Worm (Caenorhabditis elegans) whole organism, dauer: ENCODE data around the gene ugt-59.

Experiments used
- unc-62 ChIP-seq: sonication (generic microtip); optimal IDR thresholded peaks from 2 replicates; lab custom pipeline; 2017; ENCODE audit warnings: missing biosample characterization, missing genetic modification reagents, missing genetic modification characterization

ugt-59 gene

ce11 chrIV:10349871-10350640, 10.4 kb upstream of the ugt-59 start, which contains the start of the genes unc-43 and Y43C5B.3:
Gene unc-43, minus strand, starts transcription at chrIV:10350217.
Gene Y43C5B.3, plus strand, starts transcription at chrIV:10350590.
- no peak for TF ChIP-seq unc-62 (GFP tag; lab: Kevin White, UChicago)

- no peak for TF ChIP-seq unc-62 (GFP tag; lab: Kevin White, UChicago)
Measured at ce11 chrIV:10352243-10352642, 8.2 kb upstream of the ugt-59 start, which contains the start of gene Y43C5B.2. Gene Y43C5B.2, minus strand, starts transcription at chrIV:10352343.

ce11 chrIV:10357072-10357471, 3.4 kb upstream of the ugt-59 start, which contains the start of gene R11A8.1:
Gene R11A8.1, minus strand, starts transcription at chrIV:10357172.
- TF ChIP-seq unc-62 (GFP tag; lab: Kevin White, UChicago), result no peak

- TF ChIP-seq unc-62 (GFP tag; lab: Kevin White, UChicago), result no peak
Measured at ce11 chrIV:10357842-10358241, 2.6 kb upstream of the ugt-59 start, which contains the start of gene gkow-1. Gene gkow-1, plus strand, starts transcription at chrIV:10358142.

ce11 chrIV:10366018-10366417, 5.6 kb downstream of the ugt-59 start, which contains the start of gene sir-2.1:
Gene sir-2.1, minus strand, starts transcription at chrIV:10366229.
- no peak for TF ChIP-seq unc-62 (GFP tag; lab: Kevin White, UChicago)

ce11 chrIV:10367740-10368246, 7.4 kb downstream of the ugt-59 start, which contains the start of gene pges-2:
Gene pges-2, minus strand, starts transcription at chrIV:10367790.
- TF ChIP-seq unc-62 (GFP tag; lab: Kevin White, UChicago), result no peak

- no peak for TF ChIP-seq unc-62 (GFP tag; lab: Kevin White, UChicago)
Measured at ce11 chrIV:10368326-10368725, 7.9 kb downstream of the ugt-59 start, which contains the start of gene iars-1. Gene iars-1, plus strand, starts transcription at chrIV:10368601.

- no peak for TF ChIP-seq unc-62 (GFP tag; lab: Kevin White, UChicago)
Measured at ce11 chrIV:10373772-10374288, 13.4 kb downstream of the ugt-59 start, which contains the start of gene mpz-5. Gene mpz-5, minus strand, starts transcription at chrIV:10373822.

- no peak for TF ChIP-seq unc-62 (GFP tag; lab: Kevin White, UChicago)
Measured at ce11 chrIV:10374601-10375000, 14.2 kb downstream of the ugt-59 start, which contains the start of gene mask-1. Gene mask-1, plus strand, starts transcription at chrIV:10374901.

ce11 chrIV:10380626-10381025, 20.2 kb downstream of the ugt-59 start:
- TF ChIP-seq unc-62 (GFP tag; lab: Kevin White, UChicago), result no peak

ce11 chrIV:10381035-10381434, 20.6 kb downstream of the ugt-59 start:
- TF ChIP-seq unc-62 (GFP tag; lab: Kevin White, UChicago), result no peak

ce11 chrIV:10382894-10383293, 22.5 kb downstream of the ugt-59 start:
- no peak for TF ChIP-seq unc-62 (GFP tag; lab: Kevin White, UChicago)

- TF ChIP-seq unc-62 (GFP tag; lab: Kevin White, UChicago), result no peak
Measured at ce11 chrIV:10387113-10387512, 26.7 kb downstream of the ugt-59 start, which contains the start of gene nfu-1. Gene nfu-1, plus strand, starts transcription at chrIV:10387413.

ce11 chrIV:10388263-10388662, 27.8 kb downstream of the ugt-59 start, which contains the start of gene R10H10.3:
Gene R10H10.3, plus strand, starts transcription at chrIV:10388505.
- no peak for TF ChIP-seq unc-62 (GFP tag; lab: Kevin White, UChicago)

ce11 chrIV:10391827-10392226, 31.4 kb downstream of the ugt-59 start, which contains the start of gene spe-26:
Gene spe-26, minus strand, starts transcription at chrIV:10391927.
- TF ChIP-seq unc-62 (GFP tag; lab: Kevin White, UChicago), result no peak

- no peak for TF ChIP-seq unc-62 (GFP tag; lab: Kevin White, UChicago)
Measured at ce11 chrIV:10394858-10395257, 34.4 kb downstream of the ugt-59 start, which contains the start of gene R10H10.4. Gene R10H10.4, minus strand, starts transcription at chrIV:10394958.
